Worm (Caenorhabditis elegans): ENCODE data around the gene M117.1.
A peak's percentile ranks its signal among the peaks of the same experiment; 100 is the strongest.

The M117.1 gene

ce11 chrIV:11809047-11809446 lies 5.0 kb upstream of the M117.1 start:
- no peak for TF ChIP-seq sem-2 (GFP tag; optimal IDR thresholded peaks at IDR 0.05)
- peak; percentile 40 for TF ChIP-seq elt-3 (tag; optimal IDR thresholded peaks at IDR 0.05)

DNA sequence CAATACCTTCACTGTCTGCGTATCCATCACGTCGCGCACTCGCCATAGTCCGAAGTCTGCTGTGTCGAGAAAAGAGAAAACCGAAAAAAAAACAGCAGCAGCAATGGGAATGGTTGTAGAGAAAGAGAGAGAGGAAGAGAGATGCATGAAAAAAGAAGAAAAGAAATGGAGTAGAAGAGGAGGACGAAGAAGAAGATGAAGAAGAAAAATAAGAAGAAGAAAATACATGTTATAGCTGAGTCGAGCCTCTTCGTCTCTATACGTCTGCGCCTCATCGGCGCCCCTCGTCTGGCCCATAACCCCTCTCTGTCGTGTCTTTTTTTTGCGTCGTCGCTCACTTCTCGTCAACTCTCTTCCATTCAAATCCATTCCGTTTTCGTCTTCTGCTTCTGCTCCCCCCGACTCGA lies 4.3 kb upstream of the M117.1 start:
- no peak for TF ChIP-seq sptf-1 (tag; optimal IDR thresholded peaks at IDR 0.05)
- TF ChIP-seq cnd-1 (tag; optimal IDR thresholded peaks at IDR 0.05), result no peak
- TF ChIP-seq mls-2 (tag; optimal IDR thresholded peaks at IDR 0.05), result no peak
- no peak for TF ChIP-seq snpc-4 (tag; optimal IDR thresholded peaks at IDR 0.05)
- no peak for TF ChIP-seq lin-13 (tag; optimal IDR thresholded peaks at IDR 0.05)
- TF ChIP-seq mab-5 (tag; optimal IDR thresholded peaks at IDR 0.05), result no peak
- TF ChIP-seq pha-4 (tag; optimal IDR thresholded peaks at IDR 0.05), result no peak
- peak; percentile 31 for TF ChIP-seq mep-1 (tag; optimal IDR thresholded peaks at IDR 0.05)
- TF ChIP-seq nhr-76 (tag; optimal IDR thresholded peaks at IDR 0.05), result no peak
- TF ChIP-seq ceh-39 (tag; optimal IDR thresholded peaks at IDR 0.05), result no peak
- no peak for TF ChIP-seq nhr-12 (tag; optimal IDR thresholded peaks at IDR 0.05)
- TF ChIP-seq zip-8 (tag; optimal IDR thresholded peaks at IDR 0.05), result no peak
- no peak for TF ChIP-seq M03D4.4 (tag; optimal IDR thresholded peaks at IDR 0.05)
- TF ChIP-seq nhr-2 (tag; optimal IDR thresholded peaks at IDR 0.05), result no peak
- no peak for TF ChIP-seq elt-1 (tag; optimal IDR thresholded peaks at IDR 0.05; ENCODE audit: borderline replicate concordance, insufficient read depth)
- TF ChIP-seq nhr-237 (tag; optimal IDR thresholded peaks at IDR 0.05), result peak; percentile 29
- no peak for TF ChIP-seq drap-1 (GFP tag; optimal IDR thresholded peaks at IDR 0.05)
- no peak for TF ChIP-seq elt-3 (tag; optimal IDR thresholded peaks at IDR 0.05)
- TF ChIP-seq unc-39 (tag; optimal IDR thresholded peaks at IDR 0.05), result no peak
- TF ChIP-seq ztf-11 (tag; optimal IDR thresholded peaks at IDR 0.05), result no peak
- no peak for TF ChIP-seq blmp-1 (tag; optimal IDR thresholded peaks at IDR 0.05)
- TF ChIP-seq unc-120 (tag; optimal IDR thresholded peaks at IDR 0.05; ENCODE audit: poor library complexity, severe bottlenecking), result peak; percentile 77
- no peak for TF ChIP-seq hlh-1 (tag; optimal IDR thresholded peaks at IDR 0.05)
- TF ChIP-seq tbx-8 (GFP tag; optimal IDR thresholded peaks at IDR 0.05), result no peak
- no peak for TF ChIP-seq lin-32 (GFP tag; optimal IDR thresholded peaks at IDR 0.05)
- TF ChIP-seq sem-2 (GFP tag; optimal IDR thresholded peaks at IDR 0.05), result no peak
- no peak for TF ChIP-seq ceh-43 (GFP tag; optimal IDR thresholded peaks at IDR 0.05)
- no peak for TF ChIP-seq ceh-83 (GFP tag; optimal IDR thresholded peaks at IDR 0.05)
- TF ChIP-seq flh-1 (GFP tag; optimal IDR thresholded peaks at IDR 0.05), result no peak
- TF ChIP-seq lsy-2 (tag; optimal IDR thresholded peaks at IDR 0.05), result no peak
- no peak for TF ChIP-seq nhr-28 (tag; optimal IDR thresholded peaks at IDR 0.05)
- TF ChIP-seq bed-3 (GFP tag; optimal IDR thresholded peaks at IDR 0.05), result no peak
- no peak for TF ChIP-seq ham-2 (GFP tag; optimal IDR thresholded peaks at IDR 0.05)
- TF ChIP-seq ces-1 (GFP tag; optimal IDR thresholded peaks at IDR 0.05), result peak; percentile 61
- peak; percentile 42 for TF ChIP-seq unc-62 (GFP tag; optimal IDR thresholded peaks at IDR 0.05)

DNA sequence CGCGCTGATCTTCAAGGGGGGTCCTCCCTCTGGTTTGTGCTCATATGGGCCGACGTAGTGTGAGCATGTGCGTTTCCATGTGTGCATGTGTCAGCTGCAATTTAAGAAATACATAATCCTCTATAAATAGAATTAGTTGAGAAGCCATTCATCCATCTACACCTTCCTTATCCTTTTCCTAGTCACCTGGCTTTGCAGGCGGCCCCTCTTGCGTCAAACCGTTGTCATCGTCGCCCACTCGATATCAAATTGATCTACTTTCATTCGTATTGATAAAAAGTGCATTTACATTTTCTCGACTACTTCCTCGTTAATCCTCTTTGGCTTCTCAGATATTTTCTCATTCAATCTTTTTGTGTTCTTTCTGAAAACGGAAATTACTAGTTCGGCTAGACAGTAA lies 2.0 kb upstream of the M117.1 start:
- no peak for TF ChIP-seq zip-8 (tag; optimal IDR thresholded peaks at IDR 0.05)
- TF ChIP-seq mls-2 (tag; optimal IDR thresholded peaks at IDR 0.05), result no peak
- TF ChIP-seq tbx-8 (GFP tag; optimal IDR thresholded peaks at IDR 0.05), result no peak
- no peak for TF ChIP-seq ztf-11 (tag; optimal IDR thresholded peaks at IDR 0.05)
- TF ChIP-seq nhr-237 (tag; optimal IDR thresholded peaks at IDR 0.05), result no peak
- no peak for TF ChIP-seq bed-3 (GFP tag; optimal IDR thresholded peaks at IDR 0.05)
- TF ChIP-seq sem-2 (GFP tag; optimal IDR thresholded peaks at IDR 0.05), result no peak
- no peak for TF ChIP-seq unc-39 (tag; optimal IDR thresholded peaks at IDR 0.05)
- TF ChIP-seq hlh-1 (tag; optimal IDR thresholded peaks at IDR 0.05), result no peak
- no peak for TF ChIP-seq snpc-4 (tag; optimal IDR thresholded peaks at IDR 0.05)
- TF ChIP-seq blmp-1 (tag; optimal IDR thresholded peaks at IDR 0.05), result no peak
- no peak for TF ChIP-seq ceh-39 (tag; optimal IDR thresholded peaks at IDR 0.05)
- TF ChIP-seq nhr-76 (tag; optimal IDR thresholded peaks at IDR 0.05), result no peak
- TF ChIP-seq nhr-28 (tag; optimal IDR thresholded peaks at IDR 0.05), result no peak
- no peak for TF ChIP-seq mab-5 (tag; optimal IDR thresholded peaks at IDR 0.05)
- TF ChIP-seq ceh-83 (GFP tag; optimal IDR thresholded peaks at IDR 0.05), result no peak
- no peak for TF ChIP-seq unc-62 (GFP tag; optimal IDR thresholded peaks at IDR 0.05)
- TF ChIP-seq ceh-43 (GFP tag; optimal IDR thresholded peaks at IDR 0.05), result no peak
- TF ChIP-seq elt-1 (tag; optimal IDR thresholded peaks at IDR 0.05; ENCODE audit: borderline replicate concordance, insufficient read depth), result no peak
